Fruit fly (Drosophila melanogaster): ENCODE results near the gene CG10663.

CG10663 gene

dm6 chr3L:12444040-12444439, 40.8 kb downstream of the CG10663 start (continued):
- TF ChIP-seq Met (GFP tag; optimal IDR thresholded peaks at IDR 0.05), result peak; percentile 12
- TF ChIP-seq CG3919 (GFP tag; optimal IDR thresholded peaks at IDR 0.05), result peak; percentile 6
- no peak for TF ChIP-seq dsx (GFP tag; optimal IDR thresholded peaks at IDR 0.05; ENCODE audit: poor library complexity, severe bottlenecking)
- no peak for TF ChIP-seq salr (GFP tag; optimal IDR thresholded peaks at IDR 0.05)
- no peak for TF ChIP-seq fd59A (GFP tag; optimal IDR thresholded peaks at IDR 0.05)
- no peak for TF ChIP-seq CG8632 (GFP tag; optimal IDR thresholded peaks at IDR 0.05)

dm6 chr3L:12442593-12442992, 42.2 kb downstream of the CG10663 start:
- TF ChIP-seq CG6276 (GFP tag; optimal IDR thresholded peaks at IDR 0.05) (peak; percentile 36), CG9139 (GFP tag; optimal IDR thresholded peaks at IDR 0.05) (peak; percentile 37), Blimp-1 (GFP tag; optimal IDR thresholded peaks at IDR 0.05) (peak; percentile 11), Ets21C (GFP tag; optimal IDR thresholded peaks at IDR 0.05) (peak; percentile 30), CG8319 (GFP tag; optimal IDR thresholded peaks at IDR 0.05) (peak; percentile 15), dsx (GFP tag; optimal IDR thresholded peaks at IDR 0.05; ENCODE audit: poor library complexity, severe bottlenecking) (peak; percentile 87), CG11902 (GFP tag; optimal IDR thresholded peaks at IDR 0.05) (peak; percentile 31), CG10631 (GFP tag; optimal IDR thresholded peaks at IDR 0.05) (peak; percentile 33), achi (GFP tag; optimal IDR thresholded peaks at IDR 0.05) (peak; percentile 73), Eip93F (GFP tag; optimal IDR thresholded peaks at IDR 0.05) (no peak), acj6 (GFP tag; optimal IDR thresholded peaks at IDR 0.05) (peak; percentile 70), CG32006 (GFP tag; optimal IDR thresholded peaks at IDR 0.05) (peak; percentile 75), fd85E (GFP tag; optimal IDR thresholded peaks at IDR 0.05) (no peak), dac (GFP tag; optimal IDR thresholded peaks at IDR 0.05) (no peak), pdm3 (GFP tag; optimal IDR thresholded peaks at IDR 0.05) (peak; percentile 78), Hr38 (GFP tag; optimal IDR thresholded peaks at IDR 0.05) (no peak), lz (GFP tag; optimal IDR thresholded peaks at IDR 0.05) (peak; percentile 47), OdsH (GFP tag; optimal IDR thresholded peaks at IDR 0.05) (peak; percentile 70), CG31627 (GFP tag; optimal IDR thresholded peaks at IDR 0.05) (peak; percentile 60), Sox14 (GFP tag; optimal IDR thresholded peaks at IDR 0.05) (peak; percentile 72), net (GFP tag; optimal IDR thresholded peaks at IDR 0.05) (peak; percentile 53), Sox15 (GFP tag; optimal IDR thresholded peaks at IDR 0.05) (peak; percentile 51), CG7368 (GFP tag; optimal IDR thresholded peaks at IDR 0.05) (peak; percentile 37), CG11294 (GFP tag; IDR thresholded peaks at IDR 0.05) (no peak), vri (GFP tag; optimal IDR thresholded peaks at IDR 0.05) (peak; percentile 45), CG1621 (tag; optimal IDR thresholded peaks at IDR 0.05) (peak; percentile 28), CG6792 (GFP tag; optimal IDR thresholded peaks at IDR 0.05) (peak; percentile 52), Eip75B (GFP tag; optimal IDR thresholded peaks at IDR 0.05) (peak; percentile 55), Eip78C (GFP tag) (peak; percentile 94), Hr39 (GFP tag; optimal IDR thresholded peaks at IDR 0.05) (peak; percentile 53), fkh (GFP tag; optimal IDR thresholded peaks at IDR 0.05) (no peak), Smox (GFP tag; optimal IDR thresholded peaks at IDR 0.05) (peak; percentile 75), eg (GFP tag; IDR thresholded peaks at IDR 0.05) (peak; percentile 50; the same call in 1 of the 3 replicates), CG6854 (GFP tag; optimal IDR thresholded peaks at IDR 0.05) (peak; percentile 3), CG15336 (GFP tag; IDR thresholded peaks at IDR 0.05) (peak; percentile 59), CG3032 (tag; optimal IDR thresholded peaks at IDR 0.05) (peak; percentile 73), CG8632 (GFP tag; optimal IDR thresholded peaks at IDR 0.05) (peak; percentile 60), cyc (GFP tag; optimal IDR thresholded peaks at IDR 0.05) (peak; percentile 62), Met (GFP tag; optimal IDR thresholded peaks at IDR 0.05) (peak; percentile 77), CG8119 (GFP tag; IDR thresholded peaks at IDR 0.05) (peak; percentile 66), Lpt (GFP tag; optimal IDR thresholded peaks at IDR 0.05) (no peak), CG4318 (GFP tag; optimal IDR thresholded peaks at IDR 0.05) (peak; percentile 62), Hr4 (GFP tag; optimal IDR thresholded peaks at IDR 0.05) (peak; percentile 66), CG11762 (GFP tag; optimal IDR thresholded peaks at IDR 0.05; ENCODE audit: insufficient read depth) (no peak), CG16779 (tag; optimal IDR thresholded peaks at IDR 0.05) (peak; percentile 5), esn (GFP tag; optimal IDR thresholded peaks at IDR 0.05) (peak; percentile 68), topi (GFP tag; optimal IDR thresholded peaks at IDR 0.05) (peak; percentile 64)
